Fruit fly (Drosophila melanogaster): ENCODE results near the gene Tango2.

DNA sequence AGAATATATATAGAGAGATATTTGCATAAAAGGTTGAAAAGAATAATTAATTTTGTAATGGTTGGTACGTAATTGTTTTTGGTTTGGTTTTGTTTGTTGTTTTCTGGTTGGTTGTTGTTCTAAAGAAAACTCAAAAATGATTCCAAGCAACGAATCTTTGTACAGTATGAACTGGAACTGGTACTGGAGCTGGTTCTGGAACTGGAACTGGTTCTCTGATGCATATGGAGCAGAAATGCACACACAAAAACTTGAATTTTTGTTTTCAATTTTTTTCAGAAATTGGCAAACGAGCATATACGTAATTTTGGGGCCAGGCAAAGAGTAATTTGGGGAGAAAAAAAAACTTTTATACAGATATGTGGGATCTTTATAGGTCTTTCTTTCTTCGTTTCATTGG, 19.0 kb upstream of the Tango2 start:
- TF ChIP-seq h (optimal IDR thresholded peaks at IDR 0.05) (no peak), Myc (optimal IDR thresholded peaks at IDR 0.05) (no peak), psq (optimal IDR thresholded peaks at IDR 0.05) (no peak)

All from Kc167 (cell line).